Fruit fly (Drosophila melanogaster): ENCODE data around the gene CG14194.
A peak's percentile ranks its signal among the peaks of the same experiment; 100 is the strongest.

dm6 chrX:19179696-19180255, 13.6 kb upstream of the CG14194 start, which contains the start of the genes CG7556 and CG7453:
- TF ChIP-seq GATAd (GFP tag; optimal IDR thresholded peaks at IDR 0.05) (peak; percentile 51), psq (GFP tag; optimal IDR thresholded peaks at IDR 0.05) (peak; percentile 72), HLH106 (tag; optimal IDR thresholded peaks at IDR 0.05) (peak; percentile 76), Hr83 (GFP tag; optimal IDR thresholded peaks at IDR 0.05; ENCODE audit: poor library complexity, severe bottlenecking) (no peak), h (GFP tag; optimal IDR thresholded peaks at IDR 0.05) (peak; percentile 82), Sp1 (GFP tag; optimal IDR thresholded peaks at IDR 0.05) (peak; percentile 75), jim (GFP tag; optimal IDR thresholded peaks at IDR 0.05) (no peak), Hnf4 (GFP tag; optimal IDR thresholded peaks at IDR 0.05) (no peak), fru (GFP tag; optimal IDR thresholded peaks at IDR 0.05) (peak; percentile 82)

Measured in whole organism, wandering third instar larva.